Fruit fly (Drosophila melanogaster) whole organism, wandering third instar larva: ENCODE data around the gene CG2021.

Experiments
- Abd-B ChIP-seq: fragments of >200 bp; optimal IDR thresholded peaks from 2 replicates; lab custom pipeline; 2017; ENCODE audit warnings: missing biosample characterization, missing genetic modification characterization
- CG32264 ChIP-seq: fragments of 200-800 bp; sonication (Bioruptor generic); optimal IDR thresholded peaks from 2 replicates; lab custom pipeline; 2016; ENCODE audit warnings: missing biosample characterization, missing genetic modification characterization
- CG9705 ChIP-seq: fragments of 200-800 bp; sonication (Bioruptor generic); optimal IDR thresholded peaks from 2 replicates; lab custom pipeline; 2018; ENCODE audit warnings: missing biosample characterization, mild to moderate bottlenecking, missing genetic modification characterization
- CrebA ChIP-seq: fragments of 200-800 bp; sonication (Bioruptor generic); optimal IDR thresholded peaks from 2 replicates; lab custom pipeline; 2016; ENCODE audit warnings: missing biosample characterization, mild to moderate bottlenecking, missing genetic modification characterization, borderline replicate concordance
- Dfd ChIP-seq: fragments of >200 bp; optimal IDR thresholded peaks from 2 replicates; lab custom pipeline; 2017; ENCODE audit warnings: missing biosample characterization, missing genetic modification characterization
- Dif ChIP-seq: fragments of 200-275, 200-300 bp; sonication (Bioruptor generic); optimal IDR thresholded peaks from 2 replicates; lab custom pipeline; 2018; ENCODE audit warnings: missing biosample characterization, missing genetic modification characterization; ENCODE audit not compliant: partially characterized antibody
- GATAd ChIP-seq: sonication (Bioruptor generic); optimal IDR thresholded peaks from 2 replicates; lab custom pipeline; 2016; ENCODE audit warnings: missing biosample characterization, missing genetic modification characterization
- HLH106 ChIP-seq: fragments of 200-800 bp; optimal IDR thresholded peaks from 3 replicates; lab custom pipeline; 2019; ENCODE audit warnings: missing biosample characterization, mild to moderate bottlenecking, missing genetic modification characterization, moderate library complexity
- Hnf4 ChIP-seq: fragments of 200-800 bp; sonication (Bioruptor generic); optimal IDR thresholded peaks from 2 replicates; lab custom pipeline; 2016; ENCODE audit warnings: missing biosample characterization, mild to moderate bottlenecking, missing genetic modification characterization
- Hr78 ChIP-seq: fragments of >200 bp; optimal IDR thresholded peaks from 2 replicates; lab custom pipeline; 2017; ENCODE audit warnings: missing biosample characterization, missing genetic modification characterization
- Hr83 ChIP-seq: fragments of 200-300 bp; sonication (Bioruptor generic); optimal IDR thresholded peaks from 2 replicates; lab custom pipeline; 2016; ENCODE audit warnings: missing biosample characterization, mild to moderate bottlenecking, missing genetic modification characterization, moderate library complexity; ENCODE audit not compliant: poor library complexity, severe bottlenecking
- Jra ChIP-seq: sonication (Bioruptor generic); optimal IDR thresholded peaks from 2 replicates; lab custom pipeline; 2016; ENCODE audit warnings: missing biosample characterization, missing genetic modification characterization
- Mio ChIP-seq: sonication (Bioruptor generic); optimal IDR thresholded peaks from 2 replicates; lab custom pipeline; 2016; ENCODE audit warnings: missing biosample characterization, missing genetic modification characterization
- Myc ChIP-seq: fragments of >200 bp; optimal IDR thresholded peaks from 2 replicates; lab custom pipeline; 2017
- N ChIP-seq: fragments of >200 bp; optimal IDR thresholded peaks from 2 replicates; lab custom pipeline; 2018; ENCODE audit warnings: missing biosample characterization, missing external identifiers, missing genetic modification characterization
- OdsH ChIP-seq: fragments of 200-800 bp; sonication (Bioruptor generic); optimal IDR thresholded peaks from 2 replicates; lab custom pipeline; 2016; ENCODE audit warnings: missing biosample characterization, mild to moderate bottlenecking, missing genetic modification characterization
- Rel ChIP-seq, 2 experiments: fragments of 200-800 bp; sonication (Bioruptor generic) in 1 of 2; optimal IDR thresholded peaks; 2 replicates in 1 of 2; 3 replicates in 1 of 2; lab custom pipeline; 2016 to 2019; ENCODE audit warnings: mild to moderate bottlenecking in 2 of 2, missing biosample characterization in 2 of 2, missing genetic modification characterization in 2 of 2, moderate library complexity in 1 of 2
- Sp1 ChIP-seq: fragments of 200-800 bp; sonication (Bioruptor generic); optimal IDR thresholded peaks from 3 replicates; lab custom pipeline; 2019; ENCODE audit warnings: missing biosample characterization, mild to moderate bottlenecking, missing genetic modification characterization, moderate library complexity
- Vsx2 ChIP-seq: fragments of 200-300, 225-300 bp; sonication (Bioruptor generic); optimal IDR thresholded peaks from 2 replicates; lab custom pipeline; 2018; ENCODE audit warnings: missing biosample characterization, missing genetic modification characterization; ENCODE audit not compliant: partially characterized antibody
- br ChIP-seq: fragments of 200-800 bp; sonication (Bioruptor generic); optimal IDR thresholded peaks from 2 replicates; lab custom pipeline; 2016; ENCODE audit warnings: missing biosample characterization, missing genetic modification characterization
- brk ChIP-seq: fragments of 200-800 bp; sonication (Bioruptor generic); optimal IDR thresholded peaks from 2 replicates; lab custom pipeline; 2016; ENCODE audit warnings: missing biosample characterization, mild to moderate bottlenecking, missing genetic modification characterization
- dl ChIP-seq, 2 experiments: fragments of 175-275, 200-275 bp in 1 of 2; fragments of 200-275 bp in 1 of 2; sonication (Bioruptor generic); optimal IDR thresholded peaks; lab custom pipeline; 2018; ENCODE audit warnings: mild to moderate bottlenecking in 2 of 2, missing biosample characterization in 2 of 2, missing genetic modification characterization in 2 of 2, moderate library complexity in 2 of 2; ENCODE audit not compliant: partially characterized antibody in 2 of 2, insufficient read depth in 1 of 2
- dmrt93B ChIP-seq: fragments of 200-800 bp; sonication (Bioruptor generic); optimal IDR thresholded peaks from 2 replicates; lab custom pipeline; 2018; ENCODE audit warnings: missing biosample characterization, mild to moderate bottlenecking, missing genetic modification characterization
- dsf ChIP-seq: sonication (Bioruptor generic); optimal IDR thresholded peaks from 2 replicates; lab custom pipeline; 2016; ENCODE audit warnings: missing biosample characterization, missing genetic modification characterization, borderline replicate concordance
- ey ChIP-seq: fragments of 200-800 bp; sonication (Bioruptor generic); optimal IDR thresholded peaks from 2 replicates; lab custom pipeline; 2016; ENCODE audit warnings: missing biosample characterization, missing genetic modification characterization
- foxo ChIP-seq, 2 experiments: fragments of 200-800 bp; sonication (Bioruptor generic); optimal IDR thresholded peaks; 2 replicates in 1 of 2; 3 replicates in 1 of 2; lab custom pipeline; 2016 to 2017; ENCODE audit warnings: missing biosample characterization in 2 of 2, missing genetic modification characterization in 2 of 2
- fru ChIP-seq: fragments of 200-800 bp; sonication (Bioruptor generic); optimal IDR thresholded peaks from 3 replicates; lab custom pipeline; 2016; ENCODE audit warnings: missing biosample characterization, mild to moderate bottlenecking, missing genetic modification characterization
- h ChIP-seq: fragments of 200-800 bp; sonication (Bioruptor generic); optimal IDR thresholded peaks from 3 replicates; lab custom pipeline; 2016; ENCODE audit warnings: missing biosample characterization, mild to moderate bottlenecking, missing genetic modification characterization
- jim ChIP-seq: fragments of 175-275, 200-325 bp; sonication (Bioruptor generic); optimal IDR thresholded peaks from 2 replicates; lab custom pipeline; 2016; ENCODE audit warnings: missing biosample characterization, mild to moderate bottlenecking, missing genetic modification characterization
- lola ChIP-seq: fragments of >200 bp; optimal IDR thresholded peaks from 2 replicates; lab custom pipeline; 2017; ENCODE audit warnings: missing biosample characterization, missing genetic modification characterization
- pan ChIP-seq: fragments of >200 bp; optimal IDR thresholded peaks from 2 replicates; lab custom pipeline; 2017
- psq ChIP-seq: fragments of 200-800 bp; sonication (Bioruptor generic); optimal IDR thresholded peaks from 3 replicates; lab custom pipeline; 2017; ENCODE audit warnings: missing biosample characterization, mild to moderate bottlenecking, missing genetic modification characterization, moderate library complexity
- rgr ChIP-seq: fragments of 200-800 bp; sonication (Bioruptor generic); optimal IDR thresholded peaks from 3 replicates; lab custom pipeline; 2016; ENCODE audit warnings: missing biosample characterization, mild to moderate bottlenecking, missing genetic modification characterization
- sage ChIP-seq: fragments of 200-800 bp; sonication (Bioruptor generic); optimal IDR thresholded peaks from 2 replicates; lab custom pipeline; 2016; ENCODE audit warnings: missing biosample characterization, mild to moderate bottlenecking, missing genetic modification characterization
- sv ChIP-seq: fragments of 200-800 bp; sonication (Bioruptor generic); optimal IDR thresholded peaks from 3 replicates; lab custom pipeline; 2016; ENCODE audit warnings: missing biosample characterization, missing genetic modification characterization
- tai ChIP-seq: sonication (Bioruptor generic); optimal IDR thresholded peaks from 2 replicates; lab custom pipeline; 2016; ENCODE audit warnings: missing biosample characterization, missing genetic modification characterization
- usp ChIP-seq: fragments of >200 bp; optimal IDR thresholded peaks from 2 replicates; lab custom pipeline; 2017; ENCODE audit warnings: missing biosample characterization, missing genetic modification characterization
- woc ChIP-seq: sonication (Bioruptor generic); optimal IDR thresholded peaks from 2 replicates; lab custom pipeline; 2016; ENCODE audit warnings: missing biosample characterization, mild to moderate bottlenecking, missing genetic modification characterization

The CG2021 gene

DNA sequence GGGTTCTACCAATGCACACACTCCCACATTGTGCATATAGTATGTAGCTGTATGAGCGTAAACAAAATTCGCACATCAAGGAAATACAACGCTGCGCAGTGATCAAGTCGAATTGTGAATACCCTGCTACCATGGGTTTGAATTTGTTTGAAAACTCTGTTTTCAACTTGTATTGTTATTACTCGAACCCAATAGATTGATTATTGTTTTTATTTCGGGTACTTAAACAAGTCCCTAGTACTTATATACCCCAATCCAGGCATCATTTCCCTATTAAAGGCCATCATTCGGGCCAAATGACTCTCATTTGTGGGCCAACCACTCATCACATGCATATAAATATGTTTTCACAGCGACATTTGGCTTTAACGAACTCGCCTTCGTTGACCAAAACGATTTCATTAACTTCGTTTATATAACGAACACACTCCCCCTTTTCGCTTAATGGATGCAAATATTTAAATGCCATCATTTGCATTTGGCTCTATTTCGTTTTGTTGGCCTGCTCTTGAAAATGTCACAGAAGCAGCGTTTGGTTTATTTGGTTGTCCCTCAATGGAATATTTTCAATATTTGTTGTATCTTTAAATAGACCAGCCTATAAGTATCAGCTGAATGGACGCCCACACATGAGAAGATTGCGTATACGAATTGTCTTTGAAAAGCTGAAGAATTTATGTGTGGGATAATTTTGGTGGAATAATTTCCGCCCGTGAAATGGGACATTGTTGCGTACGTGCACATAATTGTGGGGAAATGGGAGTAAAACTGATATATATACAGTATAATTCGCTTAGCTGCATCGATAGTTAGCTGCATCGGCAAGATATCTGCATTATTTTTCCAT, 36.9 kb downstream of the CG2021 start:
- TF ChIP-seq brk (GFP tag; lab: Kevin White, UChicago) (no peak), Sp1 (GFP tag; lab: Kevin White, UChicago) (peak; percentile 43), Vsx2 (GFP tag; lab: Kevin White, UChicago) (no peak), OdsH (GFP tag; lab: Kevin White, UChicago) (peak; percentile 74), Dfd (GFP tag; lab: Kevin White, UChicago) (no peak), CrebA (GFP tag; lab: Kevin White, UChicago) (no peak), usp (no peak), Mio (no peak), woc (peak; percentile 40), GATAd (GFP tag; lab: Kevin White, UChicago) (no peak), Dif (GFP tag; lab: Kevin White, UChicago) (no peak), psq (GFP tag; lab: Kevin White, UChicago) (peak; percentile 25), sage (GFP tag; lab: Kevin White, UChicago) (no peak), N (no peak), dmrt93B (GFP tag; lab: Kevin White, UChicago) (no peak), HLH106 (tag; lab: Kevin White, UChicago) (peak; percentile 69), pan (lab: Kevin White, UChicago) (no peak), Hr83 (GFP tag; lab: Kevin White, UChicago) (no peak), jim (no peak), lola (GFP tag; lab: Kevin White, UChicago) (no peak), sv (GFP tag; lab: Kevin White, UChicago) (peak; percentile 43), br (GFP tag; lab: Kevin White, UChicago) (peak; percentile 71), dl (GFP tag; optimal IDR thresholded peaks at IDR 0.05; lab: Kevin White, UChicago; ENCODE audit: insufficient read depth in 1 of 2, partially characterized antibody in 2 of 2) (no peak), ey (GFP tag; lab: Kevin White, UChicago) (peak; percentile 82), rgr (GFP tag; lab: Kevin White, UChicago) (peak; percentile 70), foxo (GFP tag; optimal IDR thresholded peaks at IDR 0.05; lab: Kevin White, UChicago) (peak in 1 of 2 experiments; percentile 72), Myc (lab: Kevin White, UChicago) (no peak), h (peak; percentile 82), CG9705 (GFP tag; lab: Kevin White, UChicago) (no peak), Hnf4 (peak; percentile 28), Rel (GFP tag; optimal IDR thresholded peaks at IDR 0.05; lab: Kevin White, UChicago) (no peak), Rel (tag; optimal IDR thresholded peaks at IDR 0.05; lab: Kevin White, UChicago) (no peak), Abd-B (GFP tag; lab: Kevin White, UChicago) (no peak), tai (GFP tag; lab: Kevin White, UChicago) (no peak), Jra (GFP tag; lab: Kevin White, UChicago) (no peak), fru (GFP tag; lab: Kevin White, UChicago) (peak; percentile 42), CG32264 (GFP tag; lab: Kevin White, UChicago) (no peak), Hr78 (GFP tag; lab: Kevin White, UChicago) (no peak), dsf (GFP tag; lab: Kevin White, UChicago) (no peak)

DNA sequence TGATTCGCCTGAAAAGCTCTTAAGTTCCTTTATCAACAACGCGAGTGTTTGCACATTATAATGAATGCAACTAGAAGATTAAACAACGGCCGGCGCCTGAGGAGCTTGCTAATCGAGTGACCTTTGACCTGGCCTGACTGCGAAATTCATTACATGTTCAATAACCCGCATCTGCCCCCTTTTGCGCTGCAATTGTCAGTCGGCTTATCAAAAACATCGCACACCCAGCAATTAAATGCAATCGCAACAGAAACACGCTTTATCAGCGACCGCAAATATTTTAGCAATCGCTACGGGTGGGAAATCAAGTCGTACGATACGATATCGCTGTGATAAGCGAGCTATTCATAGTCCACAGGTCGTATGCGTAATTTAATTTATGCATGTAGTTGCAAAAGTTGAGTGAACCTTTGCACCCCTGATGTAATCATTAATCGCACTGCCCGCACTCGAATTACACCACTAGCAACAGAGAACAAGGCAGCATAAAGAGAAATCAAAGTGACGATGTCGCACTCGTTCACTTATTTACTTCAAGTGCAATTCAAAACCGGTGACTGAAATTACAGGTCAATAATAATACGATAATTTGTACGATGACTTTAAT, 37.6 kb downstream of the CG2021 start:
- no peak for TF ChIP-seq dsf (GFP tag; lab: Kevin White, UChicago)
- no peak for TF ChIP-seq HLH106 (tag; lab: Kevin White, UChicago)
- no peak for TF ChIP-seq br (GFP tag; lab: Kevin White, UChicago)
- no peak for TF ChIP-seq dmrt93B (GFP tag; lab: Kevin White, UChicago)
- no peak for TF ChIP-seq Hnf4
- TF ChIP-seq N: no peak
- TF ChIP-seq tai (GFP tag; lab: Kevin White, UChicago): no peak
- TF ChIP-seq, all 38 proteins: peak for 0
